Fruit fly (Drosophila melanogaster) whole organism: Measurements from ENCODE around the gene loh.

Experiments
- CG8478 ChIP-seq: fragments of >200 bp; optimal IDR thresholded peaks from 2 replicates; lab custom pipeline; 2018; ENCODE audit warnings: inconsistent platforms
- Dll ChIP-seq: fragments of >200 bp; optimal IDR thresholded peaks from 2 replicates; lab custom pipeline; 2017
- EcR ChIP-seq, 2 experiments: fragments of >200 bp; optimal IDR thresholded peaks; 2 replicates each; lab custom pipeline; 2017; ENCODE audit warnings: missing biosample characterization in 2 of 2, missing genetic modification characterization in 2 of 2, missing genetic modification reagents in 2 of 2
- pan ChIP-seq: fragments of >200 bp; optimal IDR thresholded peaks from 2 replicates; lab custom pipeline; 2017
- psq ChIP-seq: fragments of >200 bp; optimal IDR thresholded peaks from 2 replicates; lab custom pipeline; 2017
- usp ChIP-seq: fragments of >200 bp; optimal IDR thresholded peaks from 2 replicates; lab custom pipeline; 2017; ENCODE audit warnings: missing biosample characterization, missing genetic modification characterization, mixed read lengths

The loh gene

dm6 chr2L:10452296-10452695, 10.0 kb downstream of the loh start, which contains the start of gene ppk10:
Gene ppk10, minus strand, starts transcription at chr2L:10452396.
- no peak for TF ChIP-seq usp (GFP tag; lab: Kevin White, UChicago)
- TF ChIP-seq Dll (lab: Kevin White, UChicago) = no peak
- TF ChIP-seq EcR (GFP tag; optimal IDR thresholded peaks at IDR 0.05; lab: Kevin White, UChicago) = no peak
- no peak for TF ChIP-seq psq (lab: Kevin White, UChicago)
- no peak for TF ChIP-seq CG8478 (lab: Kevin White, UChicago)
- no peak for TF ChIP-seq pan (lab: Kevin White, UChicago)

dm6 chr2L:10455944-10456520, 13.7 kb downstream of the loh start:
- TF ChIP-seq CG8478 (lab: Kevin White, UChicago) (no peak), psq (lab: Kevin White, UChicago) (no peak), Dll (lab: Kevin White, UChicago) (no peak), pan (lab: Kevin White, UChicago) (no peak), EcR (GFP tag; optimal IDR thresholded peaks at IDR 0.05; lab: Kevin White, UChicago) (no peak), usp (GFP tag; lab: Kevin White, UChicago) (no peak)

- TF ChIP-seq pan (lab: Kevin White, UChicago) (no peak), CG8478 (lab: Kevin White, UChicago) (no peak), psq (lab: Kevin White, UChicago) (no peak), usp (GFP tag; lab: Kevin White, UChicago) (no peak), Dll (lab: Kevin White, UChicago) (no peak), EcR (GFP tag; optimal IDR thresholded peaks at IDR 0.05; lab: Kevin White, UChicago) (no peak)
Observed at dm6 chr2L:10457191-10457899, 15.0 kb downstream of the loh start, which contains the start of the genes LManI and LManII. Gene LManI, minus strand, starts transcription at chr2L:10457241. Gene LManII, plus strand, starts transcription at chr2L:10457658.

- TF ChIP-seq EcR (GFP tag; optimal IDR thresholded peaks at IDR 0.05; lab: Kevin White, UChicago) (no peak), usp (GFP tag; lab: Kevin White, UChicago) (no peak), psq (lab: Kevin White, UChicago) (no peak), pan (lab: Kevin White, UChicago) (no peak), CG8478 (lab: Kevin White, UChicago) (no peak), Dll (lab: Kevin White, UChicago) (no peak)
Observed at dm6 chr2L:10458979-10459378, 16.6 kb downstream of the loh start.

dm6 chr2L:10466865-10467270, 24.5 kb downstream of the loh start:
- TF ChIP-seq psq (lab: Kevin White, UChicago) (no peak), Dll (lab: Kevin White, UChicago) (no peak), CG8478 (lab: Kevin White, UChicago) (no peak), usp (GFP tag; lab: Kevin White, UChicago) (no peak), pan (lab: Kevin White, UChicago) (no peak), EcR (GFP tag; optimal IDR thresholded peaks at IDR 0.05; lab: Kevin White, UChicago) (no peak)

- no peak for TF ChIP-seq psq (lab: Kevin White, UChicago)
- TF ChIP-seq EcR (GFP tag; optimal IDR thresholded peaks at IDR 0.05; lab: Kevin White, UChicago) = no peak
- TF ChIP-seq CG8478 (lab: Kevin White, UChicago) = no peak
- no peak for TF ChIP-seq usp (GFP tag; lab: Kevin White, UChicago)
- no peak for TF ChIP-seq Dll (lab: Kevin White, UChicago)
- no peak for TF ChIP-seq pan (lab: Kevin White, UChicago)
Observed at dm6 chr2L:10468388-10468787, 26.1 kb downstream of the loh start.

dm6 chr2L:10468978-10469377, 26.6 kb downstream of the loh start:
- TF ChIP-seq usp (GFP tag; lab: Kevin White, UChicago) (no peak), psq (lab: Kevin White, UChicago) (no peak), pan (lab: Kevin White, UChicago) (no peak), Dll (lab: Kevin White, UChicago) (no peak), EcR (GFP tag; optimal IDR thresholded peaks at IDR 0.05; lab: Kevin White, UChicago) (no peak), CG8478 (lab: Kevin White, UChicago) (no peak)

- TF ChIP-seq EcR (GFP tag; optimal IDR thresholded peaks at IDR 0.05; lab: Kevin White, UChicago) (no peak), usp (GFP tag; lab: Kevin White, UChicago) (no peak), psq (lab: Kevin White, UChicago) (no peak), Dll (lab: Kevin White, UChicago) (no peak), CG8478 (lab: Kevin White, UChicago) (no peak), pan (lab: Kevin White, UChicago) (no peak)
Observed at dm6 chr2L:10470211-10470610, 27.9 kb downstream of the loh start.

dm6 chr2L:10472257-10472656, 29.9 kb downstream of the loh start:
- TF ChIP-seq psq (lab: Kevin White, UChicago) = no peak
- TF ChIP-seq usp (GFP tag; lab: Kevin White, UChicago) = no peak
- no peak for TF ChIP-seq pan (lab: Kevin White, UChicago)
- no peak for TF ChIP-seq CG8478 (lab: Kevin White, UChicago)
- TF ChIP-seq Dll (lab: Kevin White, UChicago) = no peak
- TF ChIP-seq EcR (GFP tag; optimal IDR thresholded peaks at IDR 0.05; lab: Kevin White, UChicago) = no peak

dm6 chr2L:10474268-10474678, 31.9 kb downstream of the loh start, which contains the start of gene RluA-1:
Gene RluA-1, minus strand, starts transcription at chr2L:10474349.
- TF ChIP-seq CG8478 (lab: Kevin White, UChicago) (no peak), Dll (lab: Kevin White, UChicago) (no peak), EcR (GFP tag; optimal IDR thresholded peaks at IDR 0.05; lab: Kevin White, UChicago) (no peak), pan (lab: Kevin White, UChicago) (no peak), usp (GFP tag; lab: Kevin White, UChicago) (no peak), psq (lab: Kevin White, UChicago) (no peak)

- TF ChIP-seq pan (lab: Kevin White, UChicago) (no peak), Dll (lab: Kevin White, UChicago) (no peak), CG8478 (lab: Kevin White, UChicago) (no peak), psq (lab: Kevin White, UChicago) (no peak), EcR (GFP tag; optimal IDR thresholded peaks at IDR 0.05; lab: Kevin White, UChicago) (no peak), usp (GFP tag; lab: Kevin White, UChicago) (no peak)
Observed at dm6 chr2L:10474815-10475214, 32.5 kb downstream of the loh start.
